Fruit fly (Drosophila melanogaster): ENCODE data around the gene CG7565.

dm6 chr3L:8074944-8075343, 16.6 kb downstream of the CG7565 start:
- TF ChIP-seq OdsH (GFP tag; optimal IDR thresholded peaks at IDR 0.05) (no peak), CG3032 (tag; optimal IDR thresholded peaks at IDR 0.05) (no peak), Blimp-1 (GFP tag; optimal IDR thresholded peaks at IDR 0.05) (no peak)
